Fruit fly (Drosophila melanogaster): ENCODE measurements around the gene RhoGAP93B.

dm6 chr3R:21069742-21070141 is 27.9 kb downstream of the RhoGAP93B start:
- TF ChIP-seq h (GFP tag; optimal IDR thresholded peaks at IDR 0.05) (no peak), Myc (optimal IDR thresholded peaks at IDR 0.05) (peak; percentile 17)
